Worm (Caenorhabditis elegans) whole organism, L4 larva: ENCODE measurements around the gene F55E10.2.
"Not testable (repeated sequence)": the region's sequence is repeated elsewhere in the genome, so short reads cannot be mapped to it uniquely, and the experiment has no call there.

Experiments used
- D1046.2 ChIP-seq: fragments of 200-800 bp; sonication (Bioruptor generic); IDR thresholded peaks from 2 replicates; pipeline ENCODE4 v1.3.6; 2022; ENCODE audit warnings: missing genetic modification characterization, missing compliant biosample characterization
- F26F4.8 ChIP-seq: fragments of 200-800 bp; sonication (Bioruptor generic); conservative IDR thresholded peaks from 2 replicates; pipeline ENCODE4 v1.3.6; 2022; ENCODE audit warnings: missing genetic modification characterization, missing compliant biosample characterization
- F49E8.2 ChIP-seq: sonication (generic microtip); optimal IDR thresholded peaks from 2 replicates; lab custom pipeline; 2016; ENCODE audit warnings: missing compliant biosample characterization, mild to moderate bottlenecking, missing genetic modification characterization, borderline replicate concordance
- R02D3.7 ChIP-seq: fragments of 150-350 bp; sonication (generic microtip); optimal IDR thresholded peaks from 3 replicates; lab custom pipeline; 2014; ENCODE audit warnings: missing biosample characterization, missing genetic modification characterization
- T20F7.1 ChIP-seq: fragments of 200-800 bp; sonication (Bioruptor generic); optimal IDR thresholded peaks from 2 replicates; lab custom pipeline; 2018; ENCODE audit warnings: mild to moderate bottlenecking, missing genetic modification characterization, missing compliant biosample characterization
- T26A8.4 ChIP-seq: fragments of 200-800 bp; sonication (Bioruptor generic); IDR thresholded peaks from 2 replicates; pipeline ENCODE4 v1.3.6; 2022; ENCODE audit warnings: missing genetic modification characterization, missing compliant biosample characterization
- ZK337.2 ChIP-seq: fragments of 200-800 bp; sonication (Bioruptor generic); IDR thresholded peaks from 2 replicates; pipeline ENCODE4 v1.3.6; 2022; ENCODE audit warnings: missing genetic modification reagents, missing genetic modification characterization, missing compliant biosample characterization
- aha-1 ChIP-seq: fragments of 150-350 bp; peaks from one replicate; lab custom pipeline; 2014; ENCODE audit warnings: missing biosample characterization, missing genetic modification characterization
- attf-4 ChIP-seq: sonication (generic microtip); optimal IDR thresholded peaks from 3 replicates; lab custom pipeline; 2017; ENCODE audit warnings: missing biosample characterization, missing genetic modification characterization
- ceh-20 ChIP-seq: fragments of 200-800 bp; sonication (Bioruptor generic); IDR thresholded peaks from 2 replicates; pipeline ENCODE4 v1.3.6; 2022; ENCODE audit warnings: missing genetic modification reagents, missing genetic modification characterization, missing compliant biosample characterization
- ceh-44 ChIP-seq: fragments of 200-800 bp; sonication (Bioruptor generic); IDR thresholded peaks from 2 replicates; pipeline ENCODE4 v1.3.6; 2022; ENCODE audit warnings: missing genetic modification reagents, missing genetic modification characterization, missing compliant biosample characterization
- cey-2 ChIP-seq: sonication (generic microtip); optimal IDR thresholded peaks from 3 replicates; lab custom pipeline; 2017; ENCODE audit warnings: missing genetic modification characterization, mild to moderate bottlenecking, missing compliant biosample characterization, antibody characterized with exemption, borderline replicate concordance; ENCODE audit not compliant: insufficient read depth
- ctbp-1 ChIP-seq: fragments of 200-800 bp; sonication (Bioruptor generic); IDR thresholded peaks from 2 replicates; pipeline ENCODE4 v1.3.6; 2022; ENCODE audit warnings: missing genetic modification reagents, missing genetic modification characterization, missing compliant biosample characterization
- daf-12 ChIP-seq: fragments of 150-350 bp; optimal IDR thresholded peaks from 2 replicates; lab custom pipeline; 2014; ENCODE audit warnings: missing biosample characterization, missing genetic modification reagents, missing genetic modification characterization
- daf-16 ChIP-seq, 3 experiments: sonication (generic microtip); optimal IDR thresholded peaks; 2 replicates each; lab custom pipeline; 2016 to 2017; ENCODE audit warnings: missing genetic modification characterization in 3 of 3, missing genetic modification reagents in 3 of 3, mild to moderate bottlenecking in 2 of 3, missing compliant biosample characterization in 2 of 3, missing biosample characterization in 1 of 3, moderate library complexity in 1 of 3
- daf-19 ChIP-seq: fragments of 200-800 bp; sonication (Bioruptor generic); conservative IDR thresholded peaks from 2 replicates; pipeline ENCODE4 v1.3.6; 2022; ENCODE audit warnings: missing genetic modification characterization, missing compliant biosample characterization
- dmd-6 ChIP-seq: fragments of 200-800 bp; sonication (Bioruptor generic); IDR thresholded peaks from 2 replicates; pipeline ENCODE4 v1.3.6; 2022; ENCODE audit warnings: missing genetic modification reagents, missing genetic modification characterization, missing compliant biosample characterization
- dpl-1 ChIP-seq: fragments of 150-350 bp; optimal IDR thresholded peaks from 2 replicates; lab custom pipeline; 2014; ENCODE audit warnings: missing biosample characterization, missing genetic modification reagents, missing genetic modification characterization
- duxl-1 ChIP-seq: sonication (generic microtip); optimal IDR thresholded peaks from 2 replicates; lab custom pipeline; 2016; ENCODE audit warnings: mild to moderate bottlenecking, missing genetic modification characterization, moderate library complexity, missing compliant biosample characterization; ENCODE audit not compliant: poor library complexity
- dve-1 ChIP-seq: sonication (generic microtip); optimal IDR thresholded peaks from 2 replicates; lab custom pipeline; 2017; ENCODE audit warnings: antibody characterized with exemption, mild to moderate bottlenecking, missing genetic modification characterization, missing compliant biosample characterization; ENCODE audit not compliant: insufficient read depth
- fkh-10 ChIP-seq: fragments of 150-350 bp; optimal IDR thresholded peaks from 2 replicates; lab custom pipeline; 2014; ENCODE audit warnings: missing biosample characterization, missing genetic modification reagents, missing genetic modification characterization
- gei-8 ChIP-seq: fragments of 200-800 bp; sonication (Bioruptor generic); optimal IDR thresholded peaks from 2 replicates; lab custom pipeline; 2018; ENCODE audit warnings: mild to moderate bottlenecking, missing genetic modification characterization, missing compliant biosample characterization
- lin-38 ChIP-seq: fragments of 200-800 bp; sonication (Bioruptor generic); IDR thresholded peaks from 2 replicates; pipeline ENCODE4 v1.3.6; 2022; ENCODE audit warnings: missing genetic modification reagents, missing genetic modification characterization, missing compliant biosample characterization
- lir-3 ChIP-seq: sonication (generic microtip); optimal IDR thresholded peaks from 2 replicates; lab custom pipeline; 2016; ENCODE audit warnings: mild to moderate bottlenecking, missing genetic modification characterization, missing compliant biosample characterization
- lsy-2 ChIP-seq, 2 experiments: fragments of 150-350 bp in 1 of 2; sonication (generic microtip) in 1 of 2; optimal IDR thresholded peaks; 2 replicates each; lab custom pipeline; 2014 to 2017; ENCODE audit warnings: missing biosample characterization in 2 of 2, missing genetic modification characterization in 2 of 2
- madf-5 ChIP-seq, 2 experiments: fragments of 200-800 bp; sonication (Bioruptor generic); IDR thresholded peaks; 2 replicates each; pipeline ENCODE4 v1.3.6; 2022; ENCODE audit warnings: missing compliant biosample characterization in 2 of 2, missing genetic modification characterization in 2 of 2
- mdl-1 ChIP-seq, 2 experiments: fragments of 150-350 bp in 1 of 2; sonication (generic microtip) in 1 of 2; optimal IDR thresholded peaks; 2 replicates each; lab custom pipeline; 2014 to 2017; ENCODE audit warnings: missing biosample characterization in 2 of 2, missing genetic modification characterization in 2 of 2
- mdt-29 ChIP-seq: fragments of 200-800 bp; sonication (Bioruptor generic); IDR thresholded peaks from 2 replicates; pipeline ENCODE4 v1.3.6; 2022; ENCODE audit warnings: missing genetic modification reagents, missing genetic modification characterization, missing compliant biosample characterization
- mxl-2 ChIP-seq: fragments of 200-800 bp; sonication (Bioruptor generic); conservative IDR thresholded peaks from 2 replicates; pipeline ENCODE4 v1.3.6; 2022; ENCODE audit warnings: missing genetic modification reagents, missing genetic modification characterization, missing compliant biosample characterization
- nhr-11 ChIP-seq: fragments of 150-350 bp; optimal IDR thresholded peaks from 2 replicates; lab custom pipeline; 2014; ENCODE audit warnings: missing biosample characterization, missing genetic modification characterization
- nhr-25 ChIP-seq: sonication (generic microtip); optimal IDR thresholded peaks from 2 replicates; lab custom pipeline; 2017; ENCODE audit warnings: missing genetic modification characterization, mild to moderate bottlenecking, missing compliant biosample characterization, antibody characterized with exemption, moderate library complexity, borderline replicate concordance; ENCODE audit not compliant: insufficient read depth
- nhr-28 ChIP-seq: fragments of 150-350 bp; optimal IDR thresholded peaks from 2 replicates; lab custom pipeline; 2014; ENCODE audit warnings: missing biosample characterization, missing genetic modification characterization
- nhr-41 ChIP-seq: fragments of 200-800 bp; sonication (Bioruptor generic); IDR thresholded peaks from 2 replicates; pipeline ENCODE4 v1.3.6; 2022; ENCODE audit warnings: missing genetic modification reagents, missing genetic modification characterization, missing compliant biosample characterization
- nhr-48 ChIP-seq: sonication (generic microtip); optimal IDR thresholded peaks from 2 replicates; lab custom pipeline; 2016; ENCODE audit warnings: mild to moderate bottlenecking, missing genetic modification characterization, missing compliant biosample characterization
- nhr-77 ChIP-seq: fragments of 150-350 bp; optimal IDR thresholded peaks from 2 replicates; lab custom pipeline; 2014; ENCODE audit warnings: missing biosample characterization, missing genetic modification characterization
- pha-4 ChIP-seq, 2 experiments: fragments of 150-350 bp in 1 of 2; fragments of 200-800 bp in 1 of 2; sonication (Bioruptor generic) in 1 of 2; IDR thresholded peaks in 1 of 2; optimal IDR thresholded peaks in 1 of 2; 2 replicates each; pipeline versions ENCODE4 v1.3.6 to Lab custom; 2014 to 2022; ENCODE audit warnings: missing genetic modification characterization in 2 of 2, missing genetic modification reagents in 2 of 2, missing biosample characterization in 1 of 2, missing compliant biosample characterization in 1 of 2
- pqm-1 ChIP-seq: sonication (generic microtip); optimal IDR thresholded peaks from 2 replicates; lab custom pipeline; 2017; ENCODE audit warnings: missing biosample characterization, missing genetic modification characterization
- rbr-2 ChIP-seq: sonication (generic microtip); optimal IDR thresholded peaks from 2 replicates; lab custom pipeline; 2016; ENCODE audit warnings: missing genotype, missing genetic modification characterization, missing compliant biosample characterization
- sdz-12 ChIP-seq: fragments of 200-800 bp; sonication (Bioruptor generic); optimal IDR thresholded peaks from 2 replicates; lab custom pipeline; 2018; ENCODE audit warnings: mild to moderate bottlenecking, missing genetic modification characterization, missing compliant biosample characterization
- skn-1 ChIP-seq: fragments of 150-350 bp; optimal IDR thresholded peaks from 2 replicates; lab custom pipeline; 2014; ENCODE audit warnings: missing biosample characterization, missing genetic modification characterization
- vab-7 ChIP-seq: fragments of 200-800 bp; sonication (Bioruptor generic); IDR thresholded peaks from 2 replicates; pipeline ENCODE4 v1.3.6; 2022; ENCODE audit warnings: missing genetic modification reagents, missing genetic modification characterization, missing compliant biosample characterization
- zfp-2 ChIP-seq: sonication (generic microtip); optimal IDR thresholded peaks from 2 replicates; lab custom pipeline; 2016; ENCODE audit warnings: mild to moderate bottlenecking, missing genetic modification characterization, missing compliant biosample characterization
- ztf-7 ChIP-seq: fragments of 150-350 bp; optimal IDR thresholded peaks from 2 replicates; lab custom pipeline; 2014; ENCODE audit warnings: missing biosample characterization, missing genetic modification characterization

The F55E10.2 gene

ce11 chrX:8320889-8321288 lies 19.6 kb upstream of the F55E10.2 start, which contains the start of gene pqn-57:
Gene pqn-57 (minus strand): TSS chrX:8320989.
- TF ChIP-seq R02D3.7 (tag; lab: Kevin White, UChicago), result no peak
- no peak for TF ChIP-seq lin-38 (GFP tag; lab: Robert Waterston, UW)
- TF ChIP-seq duxl-1 (tag; lab: Kevin White, UChicago), result no peak
- TF ChIP-seq T20F7.1, result no peak
- TF ChIP-seq vab-7 (GFP tag; lab: Robert Waterston, UW), result no peak
- no peak for TF ChIP-seq aha-1
- no peak for TF ChIP-seq fkh-10
- TF ChIP-seq nhr-41, result no peak
- TF ChIP-seq nhr-48 (tag; lab: Kevin White, UChicago), result no peak
- TF ChIP-seq ctbp-1 (GFP tag; lab: Robert Waterston, UW), result no peak
- no peak for TF ChIP-seq T26A8.4
- TF ChIP-seq ceh-20 (GFP tag; lab: Robert Waterston, UW), result no peak
- TF ChIP-seq F49E8.2 (tag; lab: Kevin White, UChicago), result no peak
- no peak for TF ChIP-seq nhr-25 (tag; lab: Kevin White, UChicago)
- TF ChIP-seq lsy-2 (tag; optimal IDR thresholded peaks at IDR 0.05; lab: Kevin White, UChicago), result no peak
- no peak for TF ChIP-seq skn-1
- TF ChIP-seq pha-4 (GFP tag; IDR thresholded peaks at IDR 0.05; lab: Robert Waterston, UW), result no peak
- no peak for TF ChIP-seq pha-4 (tag; optimal IDR thresholded peaks at IDR 0.05; lab: Kevin White, UChicago)
- no peak for TF ChIP-seq daf-12
- TF ChIP-seq ceh-44 (GFP tag; lab: Robert Waterston, UW), result no peak
- TF ChIP-seq daf-19, result no peak

- not testable (repeated sequence) for TF ChIP-seq attf-4 (tag; lab: Kevin White, UChicago); rbr-2 (tag; lab: Kevin White, UChicago); mxl-2 (GFP tag; lab: Robert Waterston, UW)
- TF ChIP-seq, all 104 proteins: peak for 0; not testable (repeated sequence) for 104
Measured at ce11 chrX:8321811-8322210, 18.7 kb upstream of the F55E10.2 start, which contains the start of gene abu-9. Gene abu-9 (plus strand): TSS chrX:8322111.

ce11 chrX:8323371-8323770 lies 17.1 kb upstream of the F55E10.2 start, which contains the start of gene R09F10.1:
Gene R09F10.1 (plus strand): TSS chrX:8323592.
- TF ChIP-seq T20F7.1 (no peak), vab-7 (GFP tag; lab: Robert Waterston, UW) (no peak), attf-4 (tag; lab: Kevin White, UChicago) (no peak), madf-5 (GFP tag; IDR thresholded peaks at IDR 0.05; lab: Robert Waterston, UW) (no peak), daf-16 (GFP tag; optimal IDR thresholded peaks at IDR 0.05; lab: Kevin White, UChicago) (no peak), daf-16 (tag; optimal IDR thresholded peaks at IDR 0.05; lab: Kevin White, UChicago) (peak; percentile 60), nhr-11 (tag; lab: Kevin White, UChicago) (no peak), mdt-29 (GFP tag; lab: Robert Waterston, UW) (no peak), F49E8.2 (tag; lab: Kevin White, UChicago) (no peak), nhr-77 (tag; lab: Kevin White, UChicago) (no peak), ZK337.2 (no peak), sdz-12 (GFP tag; lab: Kevin White, UChicago) (no peak), F26F4.8 (GFP tag; lab: Robert Waterston, UW) (no peak), nhr-28 (peak; percentile 56), daf-12 (no peak), pqm-1 (tag; lab: Kevin White, UChicago) (peak; percentile 64), cey-2 (tag; lab: Kevin White, UChicago) (no peak), lir-3 (tag; lab: Kevin White, UChicago) (no peak), gei-8 (GFP tag; lab: Kevin White, UChicago) (no peak), skn-1 (no peak), dmd-6 (GFP tag; lab: Robert Waterston, UW) (0 out of 2 replicates have a peak, but pooled peaks have one; percentile 45), ztf-7 (tag; lab: Kevin White, UChicago) (no peak), dpl-1 (no peak), zfp-2 (no peak), D1046.2 (no peak), dve-1 (tag; lab: Kevin White, UChicago) (peak; percentile 12), mdl-1 (tag; optimal IDR thresholded peaks at IDR 0.05; lab: Kevin White, UChicago) (no peak)
- TF ChIP-seq, all 104 proteins: peak for 5
